Fruit fly (Drosophila melanogaster): ENCODE results near the gene Dhc36C.

Dhc36C gene

dm6 chr2L:17486264-17486663 lies 14.9 kb upstream of the Dhc36C start, which contains the start of gene CG43220:
Gene CG43220, plus strand, starts transcription at chr2L:17486564.
- no peak for TF ChIP-seq CTCF (optimal IDR thresholded peaks at IDR 0.05)
- no peak for TF ChIP-seq CG8478 (optimal IDR thresholded peaks at IDR 0.05)

- no peak for TF ChIP-seq CG8478 (optimal IDR thresholded peaks at IDR 0.05)
- no peak for TF ChIP-seq CTCF (optimal IDR thresholded peaks at IDR 0.05)
Observed at dm6 chr2L:17492680-17493079, 8.5 kb upstream of the Dhc36C start.

- no peak for TF ChIP-seq CTCF (optimal IDR thresholded peaks at IDR 0.05)
- no peak for TF ChIP-seq CG8478 (optimal IDR thresholded peaks at IDR 0.05)
Observed at dm6 chr2L:17495759-17496158, 5.4 kb upstream of the Dhc36C start.

- no peak for TF ChIP-seq CG8478 (optimal IDR thresholded peaks at IDR 0.05)
- TF ChIP-seq CTCF (optimal IDR thresholded peaks at IDR 0.05), result no peak
Observed at dm6 chr2L:17497108-17497507, 4.1 kb upstream of the Dhc36C start, which contains the start of gene qua. Gene qua, minus strand, starts transcription at chr2L:17497208.

- no peak for TF ChIP-seq CTCF (optimal IDR thresholded peaks at IDR 0.05)
- no peak for TF ChIP-seq CG8478 (optimal IDR thresholded peaks at IDR 0.05)
Observed at dm6 chr2L:17498721-17499120, 2.5 kb upstream of the Dhc36C start, which contains the start of gene CG15142. Gene CG15142, minus strand, starts transcription at chr2L:17498821.

dm6 chr2L:17514090-17514715 lies 13.0 kb downstream of the Dhc36C start:
- TF ChIP-seq CTCF (optimal IDR thresholded peaks at IDR 0.05), result no peak
- no peak for TF ChIP-seq CG8478 (optimal IDR thresholded peaks at IDR 0.05)

dm6 chr2L:17524449-17524848 lies 23.2 kb downstream of the Dhc36C start, which contains the start of gene CG15143:
Gene CG15143, minus strand, starts transcription at chr2L:17524549.
- no peak for TF ChIP-seq CG8478 (optimal IDR thresholded peaks at IDR 0.05)
- no peak for TF ChIP-seq CTCF (optimal IDR thresholded peaks at IDR 0.05)

- no peak for TF ChIP-seq CTCF (optimal IDR thresholded peaks at IDR 0.05)
Observed at dm6 chr2L:17529022-17529421, 27.8 kb downstream of the Dhc36C start, which contains the start of gene CG15144. Gene CG15144, minus strand, starts transcription at chr2L:17529122.

- TF ChIP-seq CTCF (optimal IDR thresholded peaks at IDR 0.05), result no peak
- TF ChIP-seq CG8478 (optimal IDR thresholded peaks at IDR 0.05), result no peak
Observed at dm6 chr2L:17532134-17532533, 30.9 kb downstream of the Dhc36C start, which contains the start of gene CG15145. Gene CG15145, minus strand, starts transcription at chr2L:17532234.

- TF ChIP-seq CTCF (optimal IDR thresholded peaks at IDR 0.05), result no peak
- no peak for TF ChIP-seq CG8478 (optimal IDR thresholded peaks at IDR 0.05)
Observed at dm6 chr2L:17533794-17534193, 32.6 kb downstream of the Dhc36C start.

- TF ChIP-seq CG8478 (optimal IDR thresholded peaks at IDR 0.05), result no peak
- no peak for TF ChIP-seq CTCF (optimal IDR thresholded peaks at IDR 0.05)
Observed at dm6 chr2L:17541106-17541505, 39.9 kb downstream of the Dhc36C start.

dm6 chr2L:17542661-17543278 lies 41.6 kb downstream of the Dhc36C start:
- TF ChIP-seq CTCF (optimal IDR thresholded peaks at IDR 0.05) (no peak), CG8478 (optimal IDR thresholded peaks at IDR 0.05) (no peak)

dm6 chr2L:17555665-17556064 lies 54.5 kb downstream of the Dhc36C start, which contains the start of gene CG7094:
Gene CG7094, minus strand, starts transcription at chr2L:17555765.
- TF ChIP-seq CG8478 (optimal IDR thresholded peaks at IDR 0.05) (no peak), CTCF (optimal IDR thresholded peaks at IDR 0.05) (no peak)

dm6 chr2L:17558111-17558773 lies 57.0 kb downstream of the Dhc36C start:
- no peak for TF ChIP-seq CG8478 (optimal IDR thresholded peaks at IDR 0.05)
- no peak for TF ChIP-seq CTCF (optimal IDR thresholded peaks at IDR 0.05)

dm6 chr2L:17559275-17559674 lies 58.1 kb downstream of the Dhc36C start:
- TF ChIP-seq CG8478 (optimal IDR thresholded peaks at IDR 0.05), result no peak
- no peak for TF ChIP-seq CTCF (optimal IDR thresholded peaks at IDR 0.05)
